Fruit fly (Drosophila melanogaster): ENCODE measurements around the gene Usp12-46.

Usp12-46 gene

dm6 chr3R:22745432-22745831, 5.3 kb upstream of the Usp12-46 start, which contains the start of the genes vret and HP1c:
vret (minus strand) TSS chr3R:22745581.
HP1c (plus strand) TSS chr3R:22745620.
- TF ChIP-seq cic (GFP tag; optimal IDR thresholded peaks at IDR 0.05) (no peak), Hr96 (GFP tag; optimal IDR thresholded peaks at IDR 0.05) (no peak), bab1 (GFP tag; optimal IDR thresholded peaks at IDR 0.05) (peak; percentile 17), CG7101 (tag; optimal IDR thresholded peaks at IDR 0.05) (no peak), toe (GFP tag; optimal IDR thresholded peaks at IDR 0.05) (no peak)

- peak; percentile 84 for TF ChIP-seq bab1 (GFP tag; optimal IDR thresholded peaks at IDR 0.05)
- no peak for TF ChIP-seq CG7101 (tag; optimal IDR thresholded peaks at IDR 0.05)
- TF ChIP-seq cnc (optimal IDR thresholded peaks at IDR 0.05): no peak
- no peak for TF ChIP-seq CG11617 (GFP tag; optimal IDR thresholded peaks at IDR 0.05)
- TF ChIP-seq tj (GFP tag; optimal IDR thresholded peaks at IDR 0.05): no peak
- no peak for TF ChIP-seq Clk (GFP tag; optimal IDR thresholded peaks at IDR 0.05)
- no peak for TF ChIP-seq Mnt (GFP tag; optimal IDR thresholded peaks at IDR 0.05)
- TF ChIP-seq pad (GFP tag; optimal IDR thresholded peaks at IDR 0.05): no peak
Observed at dm6 chr3R:22747423-22748090, 3.1 kb upstream of the Usp12-46 start, which contains the start of gene CG17141. CG17141 (minus strand) TSS chr3R:22747599.

- TF ChIP-seq CG14711 (tag; optimal IDR thresholded peaks at IDR 0.05): no peak
Observed at dm6 chr3R:22748956-22749355, 1.7 kb upstream of the Usp12-46 start, which contains the start of gene CG31139. CG31139 (minus strand) TSS chr3R:22749056.

DNA sequence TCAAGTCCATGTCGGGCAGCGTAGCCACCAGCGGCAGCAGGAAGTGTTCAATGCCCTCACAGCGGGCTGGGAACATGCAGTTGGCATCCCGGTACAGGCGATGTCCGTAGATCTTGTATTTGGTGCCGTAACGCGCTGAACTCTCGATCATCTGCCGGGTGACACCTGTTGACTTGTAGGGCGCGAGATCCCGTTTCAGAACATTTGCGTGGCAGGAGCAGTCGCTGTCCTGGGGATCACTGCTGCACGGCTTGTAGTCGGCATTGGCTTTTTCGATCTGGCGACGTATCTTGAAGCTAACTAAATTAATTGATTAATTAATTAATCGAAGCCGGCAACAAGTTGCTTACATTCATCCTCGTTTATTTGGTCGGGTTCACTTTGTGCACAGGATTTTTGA, 662 bp upstream of the Usp12-46 start:
- no peak for TF ChIP-seq pad (GFP tag; optimal IDR thresholded peaks at IDR 0.05)

DNA sequence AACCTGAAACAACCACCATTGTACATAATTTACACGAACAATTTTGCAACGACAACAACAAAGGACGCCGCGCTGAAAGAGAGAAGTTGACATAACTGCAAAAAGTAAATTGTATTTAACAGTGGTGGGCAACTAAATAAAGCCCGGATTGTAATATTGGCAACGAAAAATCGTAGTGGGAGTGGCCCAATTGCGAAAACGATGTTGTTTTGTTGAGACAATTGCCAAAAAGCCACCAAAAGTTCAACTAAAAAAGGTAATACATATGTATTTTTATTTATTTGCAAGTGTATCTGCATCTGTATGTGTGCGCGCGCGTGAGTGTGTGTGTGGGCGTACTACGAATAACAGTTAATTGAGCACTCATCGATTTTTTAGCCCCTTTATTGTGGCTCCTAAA, 410 bp downstream of the Usp12-46 start:
- TF ChIP-seq CG5204 (GFP tag; optimal IDR thresholded peaks at IDR 0.05) (no peak), Crg-1 (GFP tag; optimal IDR thresholded peaks at IDR 0.05) (no peak), Mnt (GFP tag; optimal IDR thresholded peaks at IDR 0.05) (no peak), Hr96 (GFP tag; optimal IDR thresholded peaks at IDR 0.05) (no peak), CG12768 (GFP tag; optimal IDR thresholded peaks at IDR 0.05) (no peak), cnc (optimal IDR thresholded peaks at IDR 0.05) (no peak), ovo (GFP tag; optimal IDR thresholded peaks at IDR 0.05) (no peak), toe (GFP tag; optimal IDR thresholded peaks at IDR 0.05) (no peak)

DNA sequence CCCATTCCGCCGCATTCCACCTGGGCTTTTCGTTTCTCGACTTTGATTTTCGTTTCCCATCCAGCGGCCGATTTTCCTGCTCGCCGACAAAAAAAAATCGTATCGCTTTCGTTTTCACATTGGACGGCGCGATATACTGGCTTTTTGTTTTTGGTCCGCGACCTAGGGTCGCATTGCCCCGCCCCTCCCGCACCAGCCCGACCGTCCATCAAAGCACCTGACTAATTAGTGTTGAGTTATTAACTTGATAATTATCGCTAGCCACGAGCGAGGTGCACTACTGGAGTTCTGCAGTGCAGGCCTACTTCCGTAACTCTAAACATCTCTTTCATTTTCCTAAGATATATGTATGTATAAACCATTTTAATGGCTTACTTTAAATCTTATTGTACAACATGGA, 997 bp downstream of the Usp12-46 start:
- no peak for TF ChIP-seq cic (GFP tag; optimal IDR thresholded peaks at IDR 0.05)

- TF ChIP-seq CG7101 (tag; optimal IDR thresholded peaks at IDR 0.05) (no peak), toe (GFP tag; optimal IDR thresholded peaks at IDR 0.05) (no peak), Hr96 (GFP tag; optimal IDR thresholded peaks at IDR 0.05) (no peak), tj (GFP tag; optimal IDR thresholded peaks at IDR 0.05) (no peak), CG12768 (GFP tag; optimal IDR thresholded peaks at IDR 0.05) (no peak), Mnt (GFP tag; optimal IDR thresholded peaks at IDR 0.05) (no peak), CG1620 (GFP tag; optimal IDR thresholded peaks at IDR 0.05) (no peak), Crg-1 (GFP tag; optimal IDR thresholded peaks at IDR 0.05) (no peak), CG7045 (GFP tag; optimal IDR thresholded peaks at IDR 0.05) (no peak), bab1 (GFP tag; optimal IDR thresholded peaks at IDR 0.05) (no peak), cnc (optimal IDR thresholded peaks at IDR 0.05) (no peak), CG5204 (GFP tag; optimal IDR thresholded peaks at IDR 0.05) (no peak), pad (GFP tag; optimal IDR thresholded peaks at IDR 0.05) (no peak), CG14711 (tag; optimal IDR thresholded peaks at IDR 0.05) (no peak), cic (GFP tag; optimal IDR thresholded peaks at IDR 0.05) (no peak), kay (GFP tag; ENCODE audit: borderline replicate concordance) (no peak), ovo (GFP tag; optimal IDR thresholded peaks at IDR 0.05) (no peak)
Observed at dm6 chr3R:22752929-22753328, 2.2 kb downstream of the Usp12-46 start.

dm6 chr3R:22753600-22753894, 2.8 kb downstream of the Usp12-46 start:
- TF ChIP-seq CG14711 (tag; optimal IDR thresholded peaks at IDR 0.05): no peak
- TF ChIP-seq ovo (GFP tag; optimal IDR thresholded peaks at IDR 0.05): no peak
- no peak for TF ChIP-seq CG7045 (GFP tag; optimal IDR thresholded peaks at IDR 0.05)
- TF ChIP-seq Mnt (GFP tag; optimal IDR thresholded peaks at IDR 0.05): no peak
- no peak for TF ChIP-seq CG12768 (GFP tag; optimal IDR thresholded peaks at IDR 0.05)
- TF ChIP-seq cic (GFP tag; optimal IDR thresholded peaks at IDR 0.05): peak; percentile 67
- TF ChIP-seq bab1 (GFP tag; optimal IDR thresholded peaks at IDR 0.05): no peak

All from whole organism, adult.